Fruit fly (Drosophila melanogaster) ovary, adult (tissue): Measurements from ENCODE around the gene Rab19.

Experiments used
- CG17801 ChIP-seq: fragments of 200-800 bp; optimal IDR thresholded peaks from 2 replicates; lab custom pipeline; 2019; ENCODE audit warnings: missing biosample characterization, mild to moderate bottlenecking, missing genetic modification characterization, moderate library complexity; ENCODE audit not compliant: partially characterized antibody

Rab19 gene

dm6 chr3L:8318916-8319506 lies 22.2 kb downstream of the Rab19 start, which contains the start of gene CG43059:
TSS of gene CG43059 (minus strand) at chr3L:8318966.
- no peak for TF ChIP-seq CG17801

DNA sequence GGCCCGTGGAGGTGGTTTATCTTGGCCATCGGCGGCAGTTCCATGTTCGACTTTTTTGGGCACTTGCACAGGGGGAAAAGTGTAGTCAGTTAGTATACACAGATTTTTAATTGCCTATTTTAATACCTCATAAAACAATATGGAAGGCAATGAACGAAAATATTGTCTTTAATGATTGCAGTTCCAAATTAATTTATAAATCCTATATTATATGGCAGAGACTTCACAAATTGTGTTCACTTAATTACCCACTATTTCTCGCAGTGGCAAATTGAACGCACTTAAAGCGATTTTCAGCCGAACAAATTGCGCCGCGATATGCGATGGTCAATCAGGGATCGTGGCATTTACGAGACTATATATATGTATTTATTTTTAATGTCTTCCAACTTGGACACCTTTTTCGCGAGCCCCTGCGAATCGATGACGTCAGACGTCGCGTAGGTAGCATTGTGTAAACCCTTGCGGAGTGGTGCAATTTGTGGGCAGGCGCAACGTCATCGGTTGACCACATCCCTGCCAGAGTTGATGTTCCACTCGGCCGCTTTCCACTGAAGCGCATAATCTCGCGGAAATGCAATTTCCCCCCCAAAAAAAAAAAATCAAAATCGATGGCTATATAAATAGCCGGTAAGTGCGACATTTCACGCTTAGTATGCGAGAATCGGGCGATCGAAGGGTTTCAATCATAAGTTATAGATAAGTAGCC lies 23.4 kb downstream of the Rab19 start, which contains the start of gene CG13670:
Gene CG13670 (plus strand): TSS at position 659 of the 709 bp plus-strand sequence.
- no peak for TF ChIP-seq CG17801

dm6 chr3L:8323817-8324216 lies 27.0 kb downstream of the Rab19 start:
- no peak for TF ChIP-seq CG17801

- TF ChIP-seq CG17801: no peak
These were observed 28.7 kb downstream of the Rab19 start, which contains the start of gene CG34461 for dm6 chr3L:8325559-8325958. TSS of gene CG34461 (plus strand) at chr3L:8325859.

DNA sequence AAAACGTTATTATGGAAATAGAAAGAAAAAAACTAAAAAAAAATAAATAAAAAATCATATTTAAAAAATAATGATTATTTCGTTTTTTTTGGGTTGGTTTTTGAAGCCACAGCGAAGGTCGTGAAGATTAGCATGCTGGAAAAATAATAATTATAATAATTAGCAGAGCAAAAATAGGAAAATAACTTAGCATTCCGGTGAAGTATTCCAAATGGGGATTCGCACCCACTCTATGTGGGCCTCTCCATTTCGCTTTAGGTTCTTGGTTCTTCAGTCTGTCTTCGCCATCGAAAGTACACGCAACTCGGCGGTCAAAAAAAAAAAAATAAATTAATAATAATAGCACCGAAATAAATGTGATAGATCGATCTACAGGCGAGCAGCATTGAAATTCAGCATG lies 31.5 kb downstream of the Rab19 start, which contains the start of gene CG34462:
Gene CG34462 (plus strand): TSS at position 301 of the 400 bp plus-strand sequence.
- no peak for TF ChIP-seq CG17801

dm6 chr3L:8329005-8329404 lies 32.2 kb downstream of the Rab19 start:
- TF ChIP-seq CG17801: no peak

DNA sequence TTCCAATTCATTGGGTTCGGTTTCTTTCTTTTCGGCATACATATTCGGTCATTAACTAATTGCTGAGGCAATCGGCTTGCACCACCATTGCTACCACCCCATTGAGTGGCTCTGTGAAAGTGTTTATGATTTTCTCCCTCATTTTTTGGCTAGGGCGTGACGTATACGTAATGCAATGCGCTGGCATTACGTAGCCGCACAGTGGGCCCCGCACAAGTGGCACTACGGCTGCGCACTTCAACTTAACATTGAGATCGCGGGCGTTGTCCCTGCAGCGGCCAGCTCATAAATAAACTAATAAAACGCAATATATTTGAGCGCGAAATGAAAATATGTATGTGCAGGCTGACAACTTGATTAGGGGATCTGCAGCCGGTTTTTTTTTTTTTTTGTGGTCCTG lies 34.6 kb downstream of the Rab19 start:
- TF ChIP-seq CG17801: no peak

dm6 chr3L:8333574-8333973 lies 36.8 kb downstream of the Rab19 start:
- TF ChIP-seq CG17801: no peak

dm6 chr3L:8334338-8334737 lies 37.5 kb downstream of the Rab19 start:
- TF ChIP-seq CG17801: no peak

dm6 chr3L:8336372-8336771 lies 39.6 kb downstream of the Rab19 start, which contains the start of gene Cpr66Cb:
TSS of gene Cpr66Cb (plus strand) at chr3L:8336672.
- no peak for TF ChIP-seq CG17801

DNA sequence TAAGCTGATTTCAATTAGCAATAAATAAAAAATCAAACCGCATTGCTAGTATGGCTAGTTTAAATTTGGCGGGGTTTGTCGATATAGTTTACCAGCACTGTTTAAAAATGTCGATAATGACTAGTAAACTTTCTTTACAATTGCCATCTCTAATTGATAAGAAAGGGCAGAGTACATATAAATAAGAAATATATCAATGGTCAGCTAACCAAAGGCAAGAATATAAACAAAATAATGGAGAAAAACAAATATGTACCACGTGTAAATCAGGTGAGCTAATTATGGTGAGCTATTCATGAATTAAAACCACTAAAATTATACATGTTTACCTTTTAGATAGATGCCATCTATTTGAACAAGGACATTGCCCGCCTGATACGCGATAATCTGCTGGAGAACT lies 42.1 kb downstream of the Rab19 start, which contains the start of gene Pex2:
Gene Pex2 (plus strand): TSS at position 131 of the 400 bp plus-strand sequence.
- TF ChIP-seq CG17801: peak; percentile 56

dm6 chr3L:8340264-8341095 lies 43.7 kb downstream of the Rab19 start, which contains the start of the genes Prim1 and CG7083:
TSS of gene Prim1 (plus strand) at chr3L:8340314.
TSS of gene CG7083 (plus strand) at chr3L:8340785.
- peak; percentile 52 for TF ChIP-seq CG17801

dm6 chr3L:8345182-8345581 lies 48.4 kb downstream of the Rab19 start:
- TF ChIP-seq CG17801: no peak

DNA sequence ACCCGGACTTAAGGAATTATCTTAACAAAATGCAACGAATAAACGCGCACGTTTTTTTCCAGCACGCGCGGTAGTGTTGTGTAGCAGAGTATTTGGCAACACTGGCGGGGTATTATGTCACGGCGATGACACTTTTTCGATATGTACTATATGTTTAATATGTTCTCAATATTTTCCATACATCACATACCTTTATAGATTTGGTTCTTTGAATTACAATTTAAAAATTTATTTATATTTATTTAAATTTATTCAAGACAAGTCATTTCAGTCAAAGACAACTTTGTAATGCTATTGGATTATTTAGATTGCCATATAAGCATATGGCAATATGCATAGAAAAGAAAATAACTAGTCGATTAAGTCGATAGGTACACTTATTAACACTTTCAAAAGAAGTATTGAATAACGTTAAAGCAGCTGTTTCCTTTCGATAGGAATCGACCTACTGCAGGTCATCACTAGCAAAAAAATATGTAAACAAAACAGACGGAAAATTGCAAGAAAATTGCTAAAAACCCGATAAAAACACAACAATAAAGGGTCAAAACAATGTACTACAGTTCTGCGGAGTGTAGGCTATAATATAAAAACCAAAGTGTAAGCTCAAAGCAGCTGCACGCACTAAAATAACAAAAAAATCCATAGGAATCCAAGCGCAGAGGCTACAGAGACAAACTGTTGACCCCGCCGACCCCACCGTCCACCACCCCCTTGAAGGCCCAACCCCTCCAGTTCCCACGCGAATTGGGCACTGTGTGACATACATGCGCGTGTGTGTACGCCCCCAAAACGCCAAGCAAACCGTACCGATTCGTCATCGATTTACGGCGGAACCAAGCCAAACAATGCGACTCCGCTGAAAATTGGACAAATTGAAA lies 49.5 kb downstream of the Rab19 start, which contains the start of the genes CG7182 and GAPcenA:
Gene CG7182 (minus strand): TSS at position 283 of the 881 bp plus-strand sequence.
Gene GAPcenA (plus strand): TSS at position 462 of the 881 bp plus-strand sequence.
- TF ChIP-seq CG17801: peak; percentile 82

DNA sequence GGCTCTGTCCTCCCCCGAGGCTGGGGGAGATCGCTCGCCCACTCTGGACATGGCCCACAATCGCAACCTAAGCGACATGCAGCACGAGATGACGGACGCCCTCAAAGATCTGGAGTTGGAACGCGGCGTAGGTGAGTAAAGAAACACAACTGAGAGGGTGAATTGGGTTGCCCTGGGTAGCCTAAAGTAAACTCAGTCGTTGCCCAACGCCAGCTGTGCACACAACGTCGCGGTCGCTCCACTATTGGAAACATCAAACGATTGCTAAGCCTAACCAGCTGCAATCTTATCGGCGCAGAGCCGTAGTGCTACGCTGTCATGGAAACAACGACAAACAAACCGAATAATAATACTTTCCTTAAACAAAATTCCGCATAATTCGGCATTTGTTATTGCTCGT lies 50.5 kb downstream of the Rab19 start:
- TF ChIP-seq CG17801: no peak
